Worm (Caenorhabditis elegans) whole organism, mixed stage, embryonic: ENCODE results near the gene Y82E9BR.19.
A peak's percentile ranks its signal among the peaks of the same experiment; 100 is the strongest.

ENCODE experiments used
- bed-3 ChIP-seq: fragments of 200-800 bp; sonication (Bioruptor generic); optimal IDR thresholded peaks from 3 replicates; lab custom pipeline; 2018; ENCODE audit warnings: mild to moderate bottlenecking, missing genetic modification characterization, moderate library complexity, missing compliant biosample characterization
- blmp-1 ChIP-seq: fragments of 150-350 bp; optimal IDR thresholded peaks from 2 replicates; lab custom pipeline; 2014; ENCODE audit warnings: missing biosample characterization, missing genetic modification characterization
- ceh-43 ChIP-seq: fragments of 200-800 bp; sonication (Bioruptor generic); optimal IDR thresholded peaks from 2 replicates; lab custom pipeline; 2018; ENCODE audit warnings: mild to moderate bottlenecking, missing genetic modification characterization, moderate library complexity, missing compliant biosample characterization
- ceh-83 ChIP-seq: fragments of 200-800 bp; sonication (Bioruptor generic); optimal IDR thresholded peaks from 2 replicates; lab custom pipeline; 2018; ENCODE audit warnings: mild to moderate bottlenecking, missing genetic modification characterization, missing compliant biosample characterization
- ces-1 ChIP-seq: fragments of 150-350 bp; optimal IDR thresholded peaks from 2 replicates; lab custom pipeline; 2014; ENCODE audit warnings: missing biosample characterization, missing genetic modification reagents, missing genetic modification characterization
- drap-1 ChIP-seq: fragments of 200-800 bp; sonication (Bioruptor generic); optimal IDR thresholded peaks from 3 replicates; lab custom pipeline; 2018; ENCODE audit warnings: mild to moderate bottlenecking, missing genetic modification characterization, missing compliant biosample characterization
- elt-1 ChIP-seq: sonication (generic microtip); optimal IDR thresholded peaks from 2 replicates; lab custom pipeline; 2017; ENCODE audit warnings: missing genetic modification characterization, mild to moderate bottlenecking, missing compliant biosample characterization, antibody characterized with exemption, moderate library complexity, borderline replicate concordance; ENCODE audit not compliant: insufficient read depth
- flh-1 ChIP-seq: fragments of 200-800 bp; sonication (Bioruptor generic); optimal IDR thresholded peaks from 2 replicates; lab custom pipeline; 2018; ENCODE audit warnings: mild to moderate bottlenecking, missing genetic modification characterization, moderate library complexity, missing compliant biosample characterization
- ham-2 ChIP-seq: fragments of 200-800 bp; sonication (Bioruptor generic); optimal IDR thresholded peaks from 2 replicates; lab custom pipeline; 2018; ENCODE audit warnings: mild to moderate bottlenecking, missing genetic modification characterization, missing compliant biosample characterization
- hlh-1 ChIP-seq: fragments of 150-350 bp; optimal IDR thresholded peaks from 2 replicates; lab custom pipeline; 2014; ENCODE audit warnings: missing biosample characterization, missing genetic modification reagents, missing genetic modification characterization
- lin-13 ChIP-seq: fragments of 150-350 bp; optimal IDR thresholded peaks from 2 replicates; lab custom pipeline; 2014; ENCODE audit warnings: missing biosample characterization, missing genetic modification characterization
- lin-32 ChIP-seq: fragments of 200-800 bp; sonication (Bioruptor generic); optimal IDR thresholded peaks from 2 replicates; lab custom pipeline; 2018; ENCODE audit warnings: mild to moderate bottlenecking, missing genetic modification characterization, missing compliant biosample characterization
- lsy-2 ChIP-seq: fragments of 150-350 bp; optimal IDR thresholded peaks from 2 replicates; lab custom pipeline; 2014; ENCODE audit warnings: missing biosample characterization, missing genetic modification characterization
- mep-1 ChIP-seq: fragments of 150-350 bp; optimal IDR thresholded peaks from 2 replicates; lab custom pipeline; 2017; ENCODE audit warnings: missing biosample characterization, missing genetic modification reagents, missing genetic modification characterization, inconsistent platforms
- nhr-237 ChIP-seq: fragments of 150-350 bp; optimal IDR thresholded peaks from 2 replicates; lab custom pipeline; 2014; ENCODE audit warnings: missing biosample characterization, missing genetic modification characterization
- nhr-28 ChIP-seq: fragments of 150-350 bp; optimal IDR thresholded peaks from 2 replicates; lab custom pipeline; 2014; ENCODE audit warnings: missing biosample characterization, missing genetic modification characterization
- nhr-76 ChIP-seq: sonication (generic microtip); optimal IDR thresholded peaks from 2 replicates; lab custom pipeline; 2017; ENCODE audit warnings: missing biosample characterization, missing genetic modification characterization
- pha-4 ChIP-seq: fragments of 150-350 bp; optimal IDR thresholded peaks from 2 replicates; lab custom pipeline; 2018; ENCODE audit warnings: missing biosample characterization, missing genetic modification reagents, missing genetic modification characterization
- sem-2 ChIP-seq: fragments of 200-800 bp; sonication (Bioruptor generic); optimal IDR thresholded peaks from 2 replicates; lab custom pipeline; 2018; ENCODE audit warnings: mild to moderate bottlenecking, missing genetic modification characterization, missing compliant biosample characterization
- unc-120 ChIP-seq: sonication (generic microtip); optimal IDR thresholded peaks from 2 replicates; lab custom pipeline; 2017; ENCODE audit warnings: missing genetic modification characterization, missing compliant biosample characterization; ENCODE audit not compliant: poor library complexity, severe bottlenecking
- unc-39 ChIP-seq: fragments of 150-350 bp; optimal IDR thresholded peaks from 2 replicates; lab custom pipeline; 2014; ENCODE audit warnings: missing biosample characterization, missing genetic modification characterization
- unc-62 ChIP-seq: fragments of 150-350 bp; optimal IDR thresholded peaks from 2 replicates; lab custom pipeline; 2014; ENCODE audit warnings: missing biosample characterization, missing genetic modification reagents, missing genetic modification characterization
- zip-8 ChIP-seq: fragments of 150-350 bp; optimal IDR thresholded peaks from 2 replicates; lab custom pipeline; 2014; ENCODE audit warnings: missing biosample characterization, missing genetic modification characterization
- ztf-11 ChIP-seq: fragments of 150-350 bp; optimal IDR thresholded peaks from 2 replicates; lab custom pipeline; 2014; ENCODE audit warnings: missing biosample characterization, missing genetic modification characterization

The Y82E9BR.19 gene

ce11 chrIII:1495230-1495629, at the start of gene Y82E9BR.19:
Y82E9BR.19 (minus strand) TSS chrIII:1495330.
- no peak for TF ChIP-seq lin-32 (GFP tag; lab: Kevin White, UChicago)
- no peak for TF ChIP-seq blmp-1 (tag; lab: Kevin White, UChicago)
- TF ChIP-seq nhr-28: no peak
- TF ChIP-seq elt-1 (tag; lab: Kevin White, UChicago): no peak
- TF ChIP-seq unc-39: no peak
- no peak for TF ChIP-seq ces-1 (GFP tag; lab: Kevin White, UChicago)
- no peak for TF ChIP-seq unc-62 (GFP tag; lab: Kevin White, UChicago)
- TF ChIP-seq nhr-237: no peak

- no peak for TF ChIP-seq hlh-1 (tag; lab: Kevin White, UChicago)
Measured at ce11 chrIII:1543406-1544011, 48.4 kb upstream of the Y82E9BR.19 start.

- TF ChIP-seq ces-1 (GFP tag; lab: Kevin White, UChicago) (peak; percentile 3), unc-39 (no peak), lin-13 (tag; lab: Kevin White, UChicago) (no peak), nhr-237 (peak; percentile 16), blmp-1 (tag; lab: Kevin White, UChicago) (no peak)
Measured at ce11 chrIII:1540100-1540695, 45.1 kb upstream of the Y82E9BR.19 start, which contains the start of the genes Y67D2.5 and cisd-3.2. Y67D2.5 (minus strand) TSS chrIII:1540244. cisd-3.2 (plus strand) TSS chrIII:1540493.

- TF ChIP-seq zip-8 (peak; percentile 74), unc-62 (GFP tag; lab: Kevin White, UChicago) (no peak)
Measured at ce11 chrIII:1539366-1539765, 44.2 kb upstream of the Y82E9BR.19 start.

ce11 chrIII:1534431-1534830, 39.3 kb upstream of the Y82E9BR.19 start:
- TF ChIP-seq lin-32 (GFP tag; lab: Kevin White, UChicago) (no peak), flh-1 (GFP tag; lab: Kevin White, UChicago) (no peak), sem-2 (GFP tag; lab: Kevin White, UChicago) (no peak), lsy-2 (no peak), ztf-11 (tag; lab: Kevin White, UChicago) (no peak), drap-1 (GFP tag; lab: Kevin White, UChicago) (no peak), ceh-43 (no peak), nhr-28 (no peak), pha-4 (no peak), mep-1 (tag; lab: Kevin White, UChicago) (no peak), ceh-83 (no peak), bed-3 (no peak), ham-2 (GFP tag; lab: Kevin White, UChicago) (no peak)
- TF ChIP-seq, all 35 proteins: peak for 0

ce11 chrIII:1533615-1534014, 38.5 kb upstream of the Y82E9BR.19 start, which contains the start of gene mtg-1:
mtg-1 (plus strand) TSS chrIII:1533774.
- peak; percentile 7 for TF ChIP-seq lsy-2
- TF ChIP-seq zip-8: no peak
- TF ChIP-seq, all 35 proteins: peak for 1

- TF ChIP-seq lin-13 (tag; lab: Kevin White, UChicago): peak; percentile 25
- TF ChIP-seq lsy-2: peak; percentile 45
- no peak for TF ChIP-seq nhr-76
- TF ChIP-seq ces-1 (GFP tag; lab: Kevin White, UChicago): peak; percentile 24
- TF ChIP-seq unc-120 (tag; lab: Kevin White, UChicago): peak; percentile 19
- TF ChIP-seq mep-1 (tag; lab: Kevin White, UChicago): peak; percentile 46
Measured at ce11 chrIII:1532777-1533473, 37.8 kb upstream of the Y82E9BR.19 start, which contains the start of gene snf-6. snf-6 (minus strand) TSS chrIII:1532827.
